Fruit fly (Drosophila melanogaster) S2 (cell line): Measurements from ENCODE around the gene Pex7.

Experiments
- CG8478 ChIP-seq: fragments of >200 bp; optimal IDR thresholded peaks from 2 replicates; lab custom pipeline; 2018
- CTCF ChIP-seq, 2 experiments: fragments of >200 bp; optimal IDR thresholded peaks; 2 replicates each; lab custom pipeline; 2018

DNA sequence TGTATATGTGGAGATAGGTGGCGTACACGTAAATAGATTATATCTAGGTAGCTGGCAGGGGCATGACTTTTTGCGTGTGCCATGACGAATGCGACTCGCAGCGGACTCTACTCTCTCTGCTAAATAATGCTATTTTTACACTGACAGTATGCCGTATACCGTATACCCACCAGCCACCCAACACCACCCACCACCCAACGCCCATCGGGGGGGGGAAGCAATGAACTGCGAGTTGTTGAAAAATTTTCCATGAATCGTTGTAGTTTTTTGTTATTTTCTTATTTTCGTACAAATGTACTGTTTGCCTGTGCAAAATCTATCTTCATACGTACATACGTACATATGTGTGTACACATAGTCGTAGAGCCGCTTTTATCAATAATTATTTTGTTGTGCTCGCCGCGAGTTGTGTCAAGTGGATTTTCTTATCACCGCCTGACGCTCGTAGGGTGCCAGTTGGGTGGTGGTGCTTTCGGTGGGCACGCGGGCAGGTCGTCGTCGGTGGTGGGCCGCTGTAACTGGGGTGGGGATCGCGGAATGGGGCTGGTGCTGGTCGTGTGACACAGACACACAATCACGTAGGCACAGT lies 53.2 kb downstream of the Pex7 start:
- TF ChIP-seq CTCF (optimal IDR thresholded peaks at IDR 0.05; lab: Kevin White, UChicago) (no peak), CG8478 (lab: Kevin White, UChicago) (no peak)
